Fruit fly (Drosophila melanogaster) whole organism, embryonic: ENCODE data around the gene Ufl1.

Source experiments
- B-H2 ChIP-seq: fragments of 200-800 bp; sonication (Bioruptor generic); optimal IDR thresholded peaks from 2 replicates; lab custom pipeline; 2018; ENCODE audit warnings: missing biosample characterization, mild to moderate bottlenecking, missing genetic modification characterization
- CG10147 ChIP-seq: fragments of 200-800 bp; sonication (Bioruptor generic); optimal IDR thresholded peaks from 2 replicates; lab custom pipeline; 2019; ENCODE audit warnings: missing biosample characterization, mild to moderate bottlenecking, missing genetic modification characterization, moderate library complexity
- CG12659 ChIP-seq: fragments of 200-800 bp; sonication (Bioruptor generic); optimal IDR thresholded peaks from 3 replicates; lab custom pipeline; 2017; ENCODE audit warnings: mild to moderate bottlenecking, missing biosample characterization, missing genetic modification reagents, missing genetic modification characterization
- CG13287 ChIP-seq: fragments of 200-800 bp; sonication (Bioruptor generic); IDR thresholded peaks from 2 replicates; pipeline ENCODE4 v1.3.6; 2022; ENCODE audit warnings: missing biosample characterization, missing genetic modification characterization; ENCODE audit not compliant: partially characterized antibody
- CG13296 ChIP-seq: fragments of 200-800 bp; sonication (Bioruptor generic); optimal IDR thresholded peaks from 3 replicates; lab custom pipeline; 2018; ENCODE audit warnings: missing biosample characterization, mild to moderate bottlenecking, missing genetic modification characterization
- CG13624 ChIP-seq: fragments of 200-800 bp; sonication (Bioruptor generic); optimal IDR thresholded peaks from 2 replicates; lab custom pipeline; 2016; ENCODE audit warnings: missing biosample characterization, missing genetic modification characterization
- CG14441 ChIP-seq: fragments of 200-800 bp; sonication (Bioruptor generic); IDR thresholded peaks from 2 replicates; pipeline ENCODE4 v1.3.6; 2022; ENCODE audit warnings: missing biosample characterization, missing genetic modification characterization
- CG15269 ChIP-seq: fragments of 200-800 bp; sonication (Bioruptor generic); optimal IDR thresholded peaks from 2 replicates; lab custom pipeline; 2018; ENCODE audit warnings: missing biosample characterization, mild to moderate bottlenecking, missing genetic modification characterization, moderate library complexity
- CG15479 ChIP-seq: fragments of 200-800 bp; sonication (Bioruptor generic); optimal IDR thresholded peaks from 3 replicates; lab custom pipeline; 2019; ENCODE audit warnings: missing biosample characterization, mild to moderate bottlenecking, missing genetic modification characterization, moderate library complexity
- CG15514 ChIP-seq: fragments of 200-800 bp; sonication (Bioruptor generic); optimal IDR thresholded peaks from 3 replicates; lab custom pipeline; 2017; ENCODE audit warnings: missing biosample characterization, missing genetic modification characterization, mild to moderate bottlenecking, moderate library complexity, missing genetic modification reagents
- CG17829 ChIP-seq: fragments of 200-800 bp; optimal IDR thresholded peaks from 2 replicates; lab custom pipeline; 2019; ENCODE audit warnings: missing biosample characterization, mild to moderate bottlenecking, missing genetic modification characterization, moderate library complexity
- CG2129 ChIP-seq: fragments of 200-800 bp; sonication (Bioruptor generic); IDR thresholded peaks from 2 replicates; pipeline ENCODE4 v1.3.6; 2022; ENCODE audit warnings: missing biosample characterization, missing genetic modification characterization; ENCODE audit not compliant: partially characterized antibody
- CG30403 ChIP-seq: fragments of 200-800 bp; sonication (Bioruptor generic); optimal IDR thresholded peaks from 3 replicates; lab custom pipeline; 2016; ENCODE audit warnings: missing biosample characterization, missing genetic modification characterization
- CG31365 ChIP-seq: fragments of 200-800 bp; sonication (Bioruptor generic); optimal IDR thresholded peaks from 2 replicates; lab custom pipeline; 2018; ENCODE audit warnings: missing biosample characterization, mild to moderate bottlenecking, missing genetic modification characterization
- CG4730 ChIP-seq: fragments of 200-800 bp; sonication (Bioruptor generic); IDR thresholded peaks from 2 replicates; pipeline ENCODE4 v1.3.6; 2022; ENCODE audit warnings: missing biosample characterization, missing genetic modification characterization
- CG6854 ChIP-seq: fragments of 200-800 bp; sonication (Bioruptor generic); optimal IDR thresholded peaks from 3 replicates; lab custom pipeline; 2017; ENCODE audit warnings: missing biosample characterization, mild to moderate bottlenecking, missing genetic modification characterization
- CG8290 ChIP-seq, 3 experiments: fragments of 200-800 bp; sonication (Bioruptor generic); optimal IDR thresholded peaks; 2 replicates each; lab custom pipeline; 2016 to 2019; ENCODE audit warnings: missing biosample characterization in 3 of 3, missing genetic modification characterization in 3 of 3, mild to moderate bottlenecking in 2 of 3, moderate library complexity in 1 of 3
- CG9727 ChIP-seq: fragments of 200-800 bp; sonication (Bioruptor generic); optimal IDR thresholded peaks from 3 replicates; lab custom pipeline; 2017; ENCODE audit warnings: missing biosample characterization, mild to moderate bottlenecking, missing genetic modification characterization
- CG9876 ChIP-seq: fragments of 200-800 bp; sonication (Bioruptor generic); optimal IDR thresholded peaks from 2 replicates; lab custom pipeline; 2016; ENCODE audit warnings: missing biosample characterization, missing genetic modification characterization
- CG9932 ChIP-seq: fragments of 200-800 bp; sonication (Bioruptor generic); IDR thresholded peaks from 2 replicates; pipeline ENCODE4 v1.3.6; 2022; ENCODE audit warnings: missing biosample characterization, missing genetic modification characterization
- Dad ChIP-seq: fragments of 200-800 bp; sonication (Bioruptor generic); optimal IDR thresholded peaks from 3 replicates; lab custom pipeline; 2016; ENCODE audit warnings: missing biosample characterization, missing genetic modification characterization
- Deaf1 ChIP-seq: fragments of 200-800 bp; optimal IDR thresholded peaks from 3 replicates; lab custom pipeline; 2019; ENCODE audit warnings: missing biosample characterization, mild to moderate bottlenecking, missing genetic modification characterization, moderate library complexity
- Doc2 ChIP-seq: fragments of 200-800 bp; sonication (Bioruptor generic); IDR thresholded peaks from 2 replicates; pipeline ENCODE4 v1.3.6; 2022; ENCODE audit warnings: missing biosample characterization, missing genetic modification characterization
- Ets65A ChIP-seq: fragments of 200-800 bp; sonication (Bioruptor generic); peaks from one replicate; lab custom pipeline; 2016; ENCODE audit warnings: missing biosample characterization, missing genetic modification characterization
- Fer1 ChIP-seq: fragments of 200-800 bp; sonication (Bioruptor generic); optimal IDR thresholded peaks from 2 replicates; lab custom pipeline; 2017; ENCODE audit warnings: missing biosample characterization, mild to moderate bottlenecking, missing genetic modification characterization
- MBD-R2 ChIP-seq: fragments of 200-800 bp; sonication (Bioruptor generic); IDR thresholded peaks from 2 replicates; pipeline ENCODE4 v1.3.6; 2022; ENCODE audit warnings: missing biosample characterization, missing genetic modification characterization
- Rfx ChIP-seq: fragments of 200-800 bp; sonication (Bioruptor generic); IDR thresholded peaks from 2 replicates; pipeline ENCODE4 v1.3.6; 2022; ENCODE audit warnings: missing biosample characterization, missing genetic modification characterization
- ash1 ChIP-seq: fragments of 200-800 bp; sonication (Bioruptor generic); optimal IDR thresholded peaks from 2 replicates; lab custom pipeline; 2018; ENCODE audit warnings: missing biosample characterization, mild to moderate bottlenecking, missing genetic modification characterization
- cato ChIP-seq: fragments of 200-800 bp; sonication (Bioruptor generic); optimal IDR thresholded peaks from 2 replicates; lab custom pipeline; 2016; ENCODE audit warnings: missing biosample characterization, missing genetic modification characterization, borderline replicate concordance
- chinmo ChIP-seq: fragments of 200-800 bp; sonication (Bioruptor generic); IDR thresholded peaks from 4 replicates; pipeline ENCODE4 v1.3.6; 2022; ENCODE audit warnings: missing biosample characterization, missing genetic modification characterization; ENCODE audit not compliant: partially characterized antibody
- crol ChIP-seq: fragments of 200-800 bp; sonication (Bioruptor generic); IDR thresholded peaks from 2 replicates; pipeline ENCODE4 v1.3.6; 2022; ENCODE audit warnings: missing biosample characterization, missing genetic modification characterization
- cwo ChIP-seq: fragments of 200-800 bp; sonication (Bioruptor generic); optimal IDR thresholded peaks from 3 replicates; lab custom pipeline; 2017; ENCODE audit warnings: missing biosample characterization, missing genetic modification characterization, mild to moderate bottlenecking, moderate library complexity, missing genetic modification reagents
- ewg ChIP-seq: fragments of 200-800 bp; sonication (Bioruptor generic); optimal IDR thresholded peaks from 3 replicates; lab custom pipeline; 2017; ENCODE audit warnings: mild to moderate bottlenecking, missing biosample characterization, missing genetic modification reagents, missing genetic modification characterization
- ftz-f1 ChIP-seq: fragments of 200-800 bp; sonication (Bioruptor generic); optimal IDR thresholded peaks from 2 replicates; lab custom pipeline; 2016; ENCODE audit warnings: missing biosample characterization, missing genetic modification characterization
- gcm2 ChIP-seq: fragments of 200-800 bp; sonication (Bioruptor generic); optimal IDR thresholded peaks from 2 replicates; lab custom pipeline; 2016; ENCODE audit warnings: missing biosample characterization, missing genetic modification characterization
- gro ChIP-seq: fragments of 200-800 bp; sonication (Bioruptor generic); optimal IDR thresholded peaks from 2 replicates; lab custom pipeline; 2016; ENCODE audit warnings: missing biosample characterization, missing genetic modification characterization
- lbe ChIP-seq: fragments of 200-800 bp; sonication (Bioruptor generic); optimal IDR thresholded peaks from 2 replicates; lab custom pipeline; 2016; ENCODE audit warnings: missing biosample characterization, mild to moderate bottlenecking, missing genetic modification characterization
- onecut ChIP-seq: fragments of 200-800 bp; sonication (Bioruptor generic); IDR thresholded peaks from 2 replicates; pipeline ENCODE4 v1.3.6; 2022; ENCODE audit warnings: missing biosample characterization, missing genetic modification characterization
- phol ChIP-seq: fragments of 200-800 bp; sonication (Bioruptor generic); optimal IDR thresholded peaks from 3 replicates; lab custom pipeline; 2018; ENCODE audit warnings: missing biosample characterization, mild to moderate bottlenecking, missing genetic modification characterization, moderate library complexity
- pum ChIP-seq: fragments of 200-800 bp; sonication (Bioruptor generic); optimal IDR thresholded peaks from 2 replicates; lab custom pipeline; 2016; ENCODE audit warnings: missing biosample characterization, missing genetic modification characterization
- ro ChIP-seq: fragments of 200-800 bp; sonication (Bioruptor generic); IDR thresholded peaks from 2 replicates; pipeline ENCODE4 v1.3.6; 2022; ENCODE audit warnings: missing biosample characterization, missing genetic modification characterization
- row ChIP-seq: fragments of 200-800 bp; sonication (Bioruptor generic); IDR thresholded peaks from 3 replicates; pipeline ENCODE4 v1.3.6; 2022; ENCODE audit warnings: missing biosample characterization, missing genetic modification characterization
- seq ChIP-seq: fragments of 200-800 bp; sonication (Bioruptor generic); IDR thresholded peaks from 2 replicates; pipeline ENCODE4 v1.3.6; 2022; ENCODE audit warnings: missing biosample characterization, missing genetic modification characterization
- sob ChIP-seq: fragments of 200-800 bp; sonication (Bioruptor generic); IDR thresholded peaks from 2 replicates; pipeline ENCODE4 v1.3.6; 2022; ENCODE audit warnings: missing biosample characterization, missing genetic modification characterization
- sug ChIP-seq: fragments of 200-800 bp; optimal IDR thresholded peaks from 2 replicates; lab custom pipeline; 2019; ENCODE audit warnings: missing biosample characterization, mild to moderate bottlenecking, missing genetic modification characterization, moderate library complexity
- unpg ChIP-seq: fragments of 200-800 bp; sonication (Bioruptor generic); optimal IDR thresholded peaks from 3 replicates; lab custom pipeline; 2018; ENCODE audit warnings: missing biosample characterization, mild to moderate bottlenecking, missing genetic modification characterization, moderate library complexity
- z ChIP-seq: fragments of 200-800 bp; sonication (Bioruptor generic); IDR thresholded peaks from 3 replicates; pipeline ENCODE4 v1.3.6; 2022; ENCODE audit warnings: missing biosample characterization, missing genetic modification characterization
- zf30C ChIP-seq: fragments of 200-800 bp; sonication (Bioruptor generic); optimal IDR thresholded peaks from 3 replicates; lab custom pipeline; 2018; ENCODE audit warnings: missing biosample characterization, mild to moderate bottlenecking, missing genetic modification characterization

Ufl1 gene

DNA sequence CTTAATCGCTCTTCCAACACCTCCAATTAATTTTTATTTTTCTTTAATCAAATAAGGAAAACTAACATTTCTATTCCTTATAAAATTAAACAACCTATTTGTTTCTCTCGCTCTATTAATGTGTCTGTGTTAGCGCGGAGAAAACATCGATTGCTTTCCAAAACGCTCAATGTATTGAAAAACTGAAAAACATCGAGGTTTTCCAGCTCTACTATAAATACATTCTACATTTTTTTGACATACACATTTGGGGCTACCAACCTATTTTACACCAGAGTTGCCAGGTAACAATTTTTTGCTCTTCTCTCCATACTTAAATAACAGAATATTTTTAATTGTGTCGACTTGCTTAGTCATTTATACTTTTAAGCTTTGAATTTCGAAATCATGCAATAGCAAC lies 17.7 kb upstream of the Ufl1 start (continued):
- no peak for TF ChIP-seq CG9876 (GFP tag; lab: Kevin White, UChicago)
- TF ChIP-seq lbe (GFP tag; lab: Kevin White, UChicago): no peak
- no peak for TF ChIP-seq CG9727 (GFP tag; lab: Kevin White, UChicago)
- no peak for TF ChIP-seq crol (GFP tag; lab: Robert Waterston, UW)
- TF ChIP-seq CG4730 (GFP tag; lab: Robert Waterston, UW): no peak
- TF ChIP-seq Dad (GFP tag; lab: Kevin White, UChicago): peak; percentile 7
- peak; percentile 37 for TF ChIP-seq phol
- TF ChIP-seq, all 482 proteins: peak for 143

DNA sequence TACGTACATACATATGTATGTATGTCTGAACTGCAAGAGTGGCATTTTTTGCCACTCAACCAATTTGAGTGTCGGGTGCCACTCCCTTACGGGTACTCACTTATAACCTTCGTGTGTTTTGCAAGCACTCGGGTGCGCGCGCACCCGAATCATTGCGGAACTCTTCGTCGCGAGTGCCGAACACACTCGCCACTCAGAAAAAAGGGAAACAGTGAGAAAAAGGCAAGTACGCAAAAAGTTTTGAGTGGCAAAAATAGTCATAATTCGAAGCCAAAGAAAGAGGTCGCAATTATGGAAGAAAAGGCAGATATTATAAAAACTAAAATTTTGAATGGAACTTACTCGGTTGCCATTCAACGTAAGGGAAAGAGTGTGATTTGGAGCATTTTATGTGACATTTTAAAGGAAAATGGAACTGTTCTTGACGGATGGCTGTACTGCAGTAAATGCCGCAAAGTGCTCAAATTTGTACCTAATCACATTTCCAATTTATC lies 16.1 kb upstream of the Ufl1 start:
- TF ChIP-seq z (GFP tag; lab: Robert Waterston, UW) (peak; percentile 90), CG15514 (GFP tag; lab: Kevin White, UChicago) (peak; percentile 68), sob (0 out of 2 replicates have a peak, but pooled peaks have one; percentile 15), cato (GFP tag; lab: Kevin White, UChicago) (no peak), Doc2 (GFP tag; lab: Robert Waterston, UW) (no peak), CG31365 (tag; lab: Kevin White, UChicago) (peak; percentile 10), unpg (GFP tag; lab: Kevin White, UChicago) (no peak), CG14441 (GFP tag; lab: Robert Waterston, UW) (0 out of 2 replicates have a peak, but pooled peaks have one; percentile 7), CG30403 (GFP tag; lab: Kevin White, UChicago) (no peak), Deaf1 (tag; lab: Kevin White, UChicago) (peak; percentile 97), sug (peak; percentile 40), gcm2 (GFP tag; lab: Kevin White, UChicago) (no peak), row (GFP tag; lab: Robert Waterston, UW) (0 out of 3 replicates have a peak, but pooled peaks have one; percentile 6), Fer1 (GFP tag; lab: Kevin White, UChicago) (peak; percentile 37), CG15269 (tag; lab: Kevin White, UChicago) (no peak), CG10147 (GFP tag; lab: Kevin White, UChicago) (no peak), ftz-f1 (peak; percentile 69), CG13296 (GFP tag; lab: Kevin White, UChicago) (peak; percentile 3), ro (GFP tag; lab: Robert Waterston, UW) (no peak), CG2129 (GFP tag; lab: Robert Waterston, UW) (no peak), CG12659 (GFP tag; lab: Kevin White, UChicago) (peak; percentile 25), Rfx (GFP tag; lab: Robert Waterston, UW) (peak; percentile 23; the same call in 1 of the 2 replicates), CG6854 (GFP tag; lab: Kevin White, UChicago) (peak; percentile 31), zf30C (GFP tag; lab: Kevin White, UChicago) (peak; percentile 52), Ets65A (GFP tag; lab: Kevin White, UChicago) (peak; percentile 65), CG8290 (GFP tag; optimal IDR thresholded peaks at IDR 0.05; lab: Kevin White, UChicago) (no peak), CG8290 (tag; optimal IDR thresholded peaks at IDR 0.05; lab: Kevin White, UChicago) (peak in 1 of 2 experiments; percentile 48), MBD-R2 (GFP tag; lab: Robert Waterston, UW) (0 out of 2 replicates have a peak, but pooled peaks have one; percentile 18), CG13287 (GFP tag; lab: Robert Waterston, UW) (peak; percentile 21; the same call in 1 of the 2 replicates), chinmo (GFP tag; lab: Robert Waterston, UW) (0 out of 4 replicates have a peak, but pooled peaks have one; percentile 83), CG17829 (tag; lab: Kevin White, UChicago) (peak; percentile 21), onecut (GFP tag; lab: Robert Waterston, UW) (peak; percentile 35; the same call in 1 of the 2 replicates), ash1 (GFP tag; lab: Kevin White, UChicago) (peak; percentile 33), gro (GFP tag; lab: Kevin White, UChicago) (peak; percentile 16), CG9932 (GFP tag; lab: Robert Waterston, UW) (peak; percentile 48), ewg (peak; percentile 59), cwo (GFP tag; lab: Kevin White, UChicago) (peak; percentile 33), CG13624 (GFP tag; lab: Kevin White, UChicago) (peak; percentile 33), seq (0 out of 2 replicates have a peak, but pooled peaks have one; percentile 5), B-H2 (peak; percentile 25), CG15479 (GFP tag; lab: Kevin White, UChicago) (peak; percentile 81), pum (GFP tag; lab: Kevin White, UChicago) (no peak)
